Fruit fly (Drosophila melanogaster) whole organism, embryonic: ENCODE measurements around the gene JIL-1.

Experiments used
- BEAF-32 ChIP-seq: fragments of 200-800 bp; sonication (Bioruptor generic); optimal IDR thresholded peaks from 3 replicates; lab custom pipeline; 2017; ENCODE audit warnings: missing biosample characterization, missing genetic modification characterization, mild to moderate bottlenecking, moderate library complexity, missing genetic modification reagents
- Blimp-1 ChIP-seq: fragments of 200-800 bp; sonication (Bioruptor generic); optimal IDR thresholded peaks from 3 replicates; lab custom pipeline; 2018; ENCODE audit warnings: missing biosample characterization, missing genetic modification characterization, mild to moderate bottlenecking, moderate library complexity, missing genetic modification reagents
- CG11085 ChIP-seq: fragments of 200-800 bp; sonication (Bioruptor generic); IDR thresholded peaks from 2 replicates; pipeline ENCODE4 v1.3.6; 2022; ENCODE audit warnings: missing biosample characterization, missing genetic modification characterization
- CG11560 ChIP-seq: fragments of 200-800 bp; sonication (Bioruptor generic); IDR thresholded peaks from 3 replicates; pipeline ENCODE4 v1.3.6; 2022; ENCODE audit warnings: missing biosample characterization, missing genetic modification characterization
- CG11696 ChIP-seq: fragments of 200-800 bp; sonication (Bioruptor generic); IDR thresholded peaks from 2 replicates; pipeline ENCODE4 v1.3.6; 2022; ENCODE audit warnings: missing biosample characterization, missing genetic modification characterization
- CG13296 ChIP-seq: fragments of 200-800 bp; sonication (Bioruptor generic); optimal IDR thresholded peaks from 3 replicates; lab custom pipeline; 2018; ENCODE audit warnings: missing biosample characterization, mild to moderate bottlenecking, missing genetic modification characterization
- CG16813 ChIP-seq: fragments of 200-800 bp; sonication (Bioruptor generic); IDR thresholded peaks from 3 replicates; pipeline ENCODE4 v1.3.6; 2022; ENCODE audit warnings: missing biosample characterization, missing genetic modification characterization; ENCODE audit not compliant: partially characterized antibody
- CG17328 ChIP-seq: fragments of 200-800 bp; sonication (Bioruptor generic); IDR thresholded peaks from 2 replicates; pipeline ENCODE4 v1.3.6; 2022; ENCODE audit warnings: missing biosample characterization, missing genetic modification characterization
- CG2199 ChIP-seq: fragments of 200-800 bp; sonication (Bioruptor generic); IDR thresholded peaks from 3 replicates; pipeline ENCODE4 v1.3.6; 2022; ENCODE audit warnings: missing biosample characterization, missing genetic modification characterization
- CG33557 ChIP-seq: fragments of 200-800 bp; sonication (Bioruptor generic); optimal IDR thresholded peaks from 2 replicates; lab custom pipeline; 2019; ENCODE audit warnings: missing biosample characterization, mild to moderate bottlenecking, missing genetic modification characterization, moderate library complexity
- CG4328 ChIP-seq: fragments of 200-800 bp; sonication (Bioruptor generic); optimal IDR thresholded peaks from 3 replicates; lab custom pipeline; 2017; ENCODE audit warnings: missing biosample characterization, missing genetic modification reagents, missing genetic modification characterization
- CG6765 ChIP-seq: fragments of 200-800 bp; sonication (Bioruptor generic); optimal IDR thresholded peaks from 3 replicates; lab custom pipeline; 2017; ENCODE audit warnings: missing biosample characterization, mild to moderate bottlenecking, missing genetic modification characterization
- CG9437 ChIP-seq: fragments of 200-800 bp; sonication (Bioruptor generic); optimal IDR thresholded peaks from 2 replicates; lab custom pipeline; 2018; ENCODE audit warnings: missing biosample characterization, mild to moderate bottlenecking, missing genetic modification characterization
- CG9876 ChIP-seq: fragments of 200-800 bp; sonication (Bioruptor generic); optimal IDR thresholded peaks from 2 replicates; lab custom pipeline; 2016; ENCODE audit warnings: missing biosample characterization, missing genetic modification characterization
- CG9932 ChIP-seq: fragments of 200-800 bp; sonication (Bioruptor generic); IDR thresholded peaks from 2 replicates; pipeline ENCODE4 v1.3.6; 2022; ENCODE audit warnings: missing biosample characterization, missing genetic modification characterization
- Dek ChIP-seq: fragments of 200-800 bp; sonication (Bioruptor generic); optimal IDR thresholded peaks from 3 replicates; lab custom pipeline; 2019; ENCODE audit warnings: missing biosample characterization, mild to moderate bottlenecking, missing genetic modification characterization, moderate library complexity
- Dll ChIP-seq: fragments of 200-800 bp; sonication (Bioruptor generic); IDR thresholded peaks from 4 replicates; pipeline ENCODE4 v1.3.6; 2022; ENCODE audit warnings: missing biosample characterization, missing genetic modification characterization; ENCODE audit not compliant: partially characterized antibody
- Hr39 ChIP-seq: fragments of >200 bp; optimal IDR thresholded peaks from 2 replicates; lab custom pipeline; 2017
- Hr51 ChIP-seq, 2 experiments: fragments of 200-800 bp; sonication (Bioruptor generic); optimal IDR thresholded peaks; 2 replicates in 1 of 2; 3 replicates in 1 of 2; lab custom pipeline; 2016 to 2018; ENCODE audit warnings: missing biosample characterization in 2 of 2, missing genetic modification characterization in 2 of 2, mild to moderate bottlenecking in 1 of 2, moderate library complexity in 1 of 2
- NK7.1 ChIP-seq: fragments of 200-800 bp; sonication (Bioruptor generic); optimal IDR thresholded peaks from 3 replicates; lab custom pipeline; 2016; ENCODE audit warnings: missing biosample characterization, missing genetic modification characterization
- Sox100B ChIP-seq: fragments of 200-800 bp; sonication (Bioruptor generic); optimal IDR thresholded peaks from 3 replicates; lab custom pipeline; 2018; ENCODE audit warnings: missing biosample characterization, mild to moderate bottlenecking, missing genetic modification characterization
- Xbp1 ChIP-seq: fragments of 200-800 bp; sonication (Bioruptor generic); optimal IDR thresholded peaks from 3 replicates; lab custom pipeline; 2016; ENCODE audit warnings: missing biosample characterization, mild to moderate bottlenecking, missing genetic modification characterization
- amos ChIP-seq: fragments of 200-800 bp; sonication (Bioruptor generic); IDR thresholded peaks from 2 replicates; pipeline ENCODE4 v1.3.6; 2022; ENCODE audit warnings: missing biosample characterization, missing genetic modification characterization; ENCODE audit not compliant: partially characterized antibody
- corto ChIP-seq: fragments of 200-800 bp; sonication (Bioruptor generic); optimal IDR thresholded peaks from 2 replicates; lab custom pipeline; 2016; ENCODE audit warnings: missing biosample characterization, mild to moderate bottlenecking, missing genetic modification characterization, moderate library complexity
- crc ChIP-seq: fragments of 200-800 bp; sonication (Bioruptor generic); optimal IDR thresholded peaks from 2 replicates; lab custom pipeline; 2016; ENCODE audit warnings: missing biosample characterization, missing genetic modification characterization
- crp ChIP-seq, 2 experiments: fragments of 200-800 bp; sonication (Bioruptor generic); optimal IDR thresholded peaks; 2 replicates in 1 of 2; 3 replicates in 1 of 2; lab custom pipeline; 2017; ENCODE audit warnings: missing biosample characterization in 2 of 2, missing genetic modification characterization in 2 of 2, mild to moderate bottlenecking in 1 of 2, moderate library complexity in 1 of 2
- dm ChIP-seq: fragments of 200-800 bp; sonication (Bioruptor generic); optimal IDR thresholded peaks from 3 replicates; lab custom pipeline; 2016; ENCODE audit warnings: missing biosample characterization, missing genetic modification characterization
- en ChIP-seq: fragments of 200-800 bp; sonication (Bioruptor generic); optimal IDR thresholded peaks from 2 replicates; lab custom pipeline; 2016; ENCODE audit warnings: missing biosample characterization, missing genetic modification characterization
- mld ChIP-seq: fragments of 200-800 bp; sonication (Bioruptor generic); IDR thresholded peaks from 3 replicates; pipeline ENCODE4 v1.3.6; 2022; ENCODE audit warnings: missing biosample characterization, missing genetic modification characterization; ENCODE audit not compliant: partially characterized antibody
- nom ChIP-seq: fragments of 200-800 bp; sonication (Bioruptor generic); optimal IDR thresholded peaks from 2 replicates; lab custom pipeline; 2017; ENCODE audit warnings: missing biosample characterization, missing genetic modification characterization, mild to moderate bottlenecking, moderate library complexity, missing genetic modification reagents
- p53 ChIP-seq: fragments of 200-800 bp; sonication (Bioruptor generic); optimal IDR thresholded peaks from 2 replicates; lab custom pipeline; 2016; ENCODE audit warnings: missing biosample characterization, missing genetic modification characterization
- pho ChIP-seq: fragments of 200-800 bp; sonication (Bioruptor generic); optimal IDR thresholded peaks from 2 replicates; lab custom pipeline; 2016; ENCODE audit warnings: missing biosample characterization, missing genetic modification characterization
- phol ChIP-seq: fragments of 200-800 bp; sonication (Bioruptor generic); optimal IDR thresholded peaks from 3 replicates; lab custom pipeline; 2018; ENCODE audit warnings: missing biosample characterization, mild to moderate bottlenecking, missing genetic modification characterization, moderate library complexity
- slou ChIP-seq: fragments of 200-800 bp; sonication (Bioruptor generic); optimal IDR thresholded peaks from 3 replicates; lab custom pipeline; 2016; ENCODE audit warnings: missing biosample characterization, missing genetic modification characterization
- sqz ChIP-seq: fragments of 200-800 bp; sonication (Bioruptor generic); optimal IDR thresholded peaks from 3 replicates; lab custom pipeline; 2018; ENCODE audit warnings: missing biosample characterization, mild to moderate bottlenecking, missing genetic modification characterization
- sr ChIP-seq: fragments of 200-800 bp; sonication (Bioruptor generic); IDR thresholded peaks from 3 replicates; pipeline ENCODE4 v1.3.6; 2022; ENCODE audit warnings: missing biosample characterization, missing genetic modification characterization
- stc ChIP-seq: fragments of 200-800 bp; sonication (Bioruptor generic); IDR thresholded peaks from 2 replicates; pipeline ENCODE4 v1.3.6; 2022; ENCODE audit warnings: missing biosample characterization, missing genetic modification characterization
- tap ChIP-seq: fragments of 200-800 bp; optimal IDR thresholded peaks from 3 replicates; lab custom pipeline; 2019; ENCODE audit warnings: missing biosample characterization, mild to moderate bottlenecking, missing genetic modification characterization, moderate library complexity
- tio ChIP-seq: fragments of 200-800 bp; sonication (Bioruptor generic); optimal IDR thresholded peaks from 2 replicates; lab custom pipeline; 2017; ENCODE audit warnings: missing biosample characterization, missing genetic modification characterization, inconsistent platforms
- twi ChIP-seq: fragments of 200-800 bp; optimal IDR thresholded peaks from 2 replicates; lab custom pipeline; 2019; ENCODE audit warnings: missing biosample characterization, mild to moderate bottlenecking, missing genetic modification characterization, moderate library complexity
- vfl ChIP-seq: fragments of 200-800 bp; sonication (Bioruptor generic); optimal IDR thresholded peaks from 2 replicates; lab custom pipeline; 2016; ENCODE audit warnings: missing biosample characterization, missing genetic modification characterization
- yki ChIP-seq: fragments of >200 bp; optimal IDR thresholded peaks from 3 replicates; lab custom pipeline; 2018

Gene JIL-1

dm6 chr3L:11085810-11086209 is 7.2 kb downstream of the JIL-1 start (continued):
- TF ChIP-seq amos (GFP tag; lab: Robert Waterston, UW): no peak
- TF ChIP-seq CG33557: no peak
- no peak for TF ChIP-seq crp (GFP tag; optimal IDR thresholded peaks at IDR 0.05; lab: Kevin White, UChicago)
- TF ChIP-seq CG16813 (GFP tag; lab: Robert Waterston, UW): no peak
- no peak for TF ChIP-seq CG11696
- no peak for TF ChIP-seq CG4328 (GFP tag; lab: Kevin White, UChicago)
- no peak for TF ChIP-seq vfl (GFP tag; lab: Kevin White, UChicago)
- no peak for TF ChIP-seq Xbp1
- TF ChIP-seq yki: no peak
- TF ChIP-seq tap (tag; lab: Kevin White, UChicago): no peak
- 0 out of 3 replicates have a peak, but pooled peaks have one; percentile 23 for TF ChIP-seq CG2199
- no peak for TF ChIP-seq crc (GFP tag; lab: Kevin White, UChicago)
- TF ChIP-seq CG11560 (tag; lab: Robert Waterston, UW): no peak
- no peak for TF ChIP-seq corto (GFP tag; lab: Kevin White, UChicago)
- TF ChIP-seq en (GFP tag; lab: Kevin White, UChicago): no peak
- 0 out of 2 replicates have a peak, but pooled peaks have one; percentile 11 for TF ChIP-seq CG17328 (GFP tag; lab: Robert Waterston, UW)
- no peak for TF ChIP-seq CG6765
- TF ChIP-seq CG9437 (GFP tag; lab: Kevin White, UChicago): no peak
- no peak for TF ChIP-seq p53
- no peak for TF ChIP-seq mld (GFP tag; lab: Robert Waterston, UW)
- TF ChIP-seq CG9932 (GFP tag; lab: Robert Waterston, UW): no peak
- TF ChIP-seq sr (GFP tag; lab: Robert Waterston, UW): no peak
- no peak for TF ChIP-seq sqz (GFP tag; lab: Kevin White, UChicago)
- no peak for TF ChIP-seq Hr39 (lab: Kevin White, UChicago)
- TF ChIP-seq CG9876 (GFP tag; lab: Kevin White, UChicago): no peak
- TF ChIP-seq tio (GFP tag; lab: Kevin White, UChicago): no peak
- TF ChIP-seq CG13296 (GFP tag; lab: Kevin White, UChicago): peak; percentile 9
- TF ChIP-seq nom (GFP tag; lab: Kevin White, UChicago): no peak
- no peak for TF ChIP-seq slou (GFP tag; lab: Kevin White, UChicago)
- TF ChIP-seq Dll (GFP tag; lab: Robert Waterston, UW): no peak
- TF ChIP-seq NK7.1 (GFP tag; lab: Kevin White, UChicago): no peak
- no peak for TF ChIP-seq Hr51 (GFP tag; optimal IDR thresholded peaks at IDR 0.05; lab: Kevin White, UChicago)
- peak; percentile 80 for TF ChIP-seq twi (tag; lab: Kevin White, UChicago)
- TF ChIP-seq Blimp-1 (GFP tag; lab: Kevin White, UChicago): no peak
- no peak for TF ChIP-seq pho (GFP tag; lab: Kevin White, UChicago)
- no peak for TF ChIP-seq BEAF-32 (GFP tag; lab: Kevin White, UChicago)
- TF ChIP-seq phol (tag; lab: Kevin White, UChicago): no peak
- TF ChIP-seq CG11085 (GFP tag; lab: Robert Waterston, UW): no peak
- no peak for TF ChIP-seq Sox100B
- no peak for TF ChIP-seq stc
- no peak for TF ChIP-seq Dek (tag; lab: Kevin White, UChicago)
- peak; percentile 29 for TF ChIP-seq dm (GFP tag; lab: Kevin White, UChicago)
